Worm (Caenorhabditis elegans): Measurements from ENCODE around the gene K07H8.12.

- TF ChIP-seq dmd-6 (GFP tag; IDR thresholded peaks at IDR 0.05) = no peak
- no peak for TF ChIP-seq mep-1 (tag; optimal IDR thresholded peaks at IDR 0.05)
Measured at ce11 chrIV:8312846-8313245, 36.3 kb upstream of the K07H8.12 start, which contains the start of gene F35H10.10.

All from whole organism, L4 larva.